Worm (Caenorhabditis elegans) whole organism, young adult: ENCODE data around the gene sad-1.
"Not testable (repeated sequence)": the region's sequence is repeated elsewhere in the genome, so short reads cannot be mapped to it uniquely, and the experiment has no call there.

ENCODE experiments used
- B0261.1 ChIP-seq: sonication (generic microtip); optimal IDR thresholded peaks from 2 replicates; lab custom pipeline; 2016; ENCODE audit warnings: mild to moderate bottlenecking, missing genetic modification characterization, moderate library complexity, missing compliant biosample characterization
- D2030.7 ChIP-seq: fragments of 200-800 bp; sonication (Bioruptor generic); IDR thresholded peaks from 2 replicates; pipeline ENCODE4 v1.3.6; 2022; ENCODE audit warnings: missing genetic modification reagents, missing genetic modification characterization, missing compliant biosample characterization
- F10E7.11 ChIP-seq: sonication (generic microtip); optimal IDR thresholded peaks from 2 replicates; lab custom pipeline; 2017; ENCODE audit warnings: mild to moderate bottlenecking, missing genetic modification characterization, moderate library complexity, missing compliant biosample characterization
- F52B5.7 ChIP-seq: sonication (generic microtip); optimal IDR thresholded peaks from 2 replicates; lab custom pipeline; 2016; ENCODE audit warnings: mild to moderate bottlenecking, missing genetic modification characterization, missing compliant biosample characterization
- F57A8.1 ChIP-seq: fragments of 200-800 bp; sonication (Bioruptor generic); optimal IDR thresholded peaks from 2 replicates; lab custom pipeline; 2018; ENCODE audit warnings: mild to moderate bottlenecking, missing genetic modification characterization, moderate library complexity, missing compliant biosample characterization
- T07F8.4 ChIP-seq: sonication (generic microtip); optimal IDR thresholded peaks from 2 replicates; lab custom pipeline; 2016; ENCODE audit warnings: mild to moderate bottlenecking, missing genetic modification characterization, moderate library complexity, missing compliant biosample characterization
- Y53G8AR.9 ChIP-seq: fragments of 200-800 bp; sonication (Bioruptor generic); conservative IDR thresholded peaks from 2 replicates; pipeline ENCODE4 v1.3.6; 2022; ENCODE audit warnings: missing genetic modification reagents, missing genetic modification characterization, missing compliant biosample characterization
- ZK185.1 ChIP-seq: sonication (generic microtip); optimal IDR thresholded peaks from 2 replicates; lab custom pipeline; 2016; ENCODE audit warnings: mild to moderate bottlenecking, missing genetic modification characterization, missing compliant biosample characterization; ENCODE audit not compliant: poor library complexity, severe bottlenecking
- ama-1 ChIP-seq, 3 experiments: fragments of 150-350 bp in 1 of 3; sonication (generic microtip) in 2 of 3; optimal IDR thresholded peaks; 2 replicates each; lab custom pipeline; 2014 to 2018; ENCODE audit warnings: missing biosample characterization in 2 of 3, missing genetic modification characterization in 2 of 3, missing genetic modification reagents in 2 of 3
- aptf-2 ChIP-seq: fragments of 200-800 bp; sonication (Bioruptor generic); conservative IDR thresholded peaks from 2 replicates; pipeline ENCODE4 v1.3.6; 2022; ENCODE audit warnings: missing genetic modification reagents, missing genetic modification characterization, missing compliant biosample characterization
- aptf-3 ChIP-seq: fragments of 200-800 bp; sonication (Bioruptor generic); IDR thresholded peaks from 2 replicates; pipeline ENCODE4 v1.3.6; 2022; ENCODE audit warnings: missing genetic modification characterization, missing compliant biosample characterization
- atf-7 ChIP-seq: sonication (generic microtip); optimal IDR thresholded peaks from 2 replicates; lab custom pipeline; 2017; ENCODE audit warnings: mild to moderate bottlenecking, missing genetic modification characterization, missing compliant biosample characterization
- athp-1 ChIP-seq: sonication (generic microtip); optimal IDR thresholded peaks from 2 replicates; lab custom pipeline; 2017; ENCODE audit warnings: mild to moderate bottlenecking, missing genetic modification characterization, missing compliant biosample characterization
- attf-6 ChIP-seq: fragments of 200-800 bp; sonication (Bioruptor generic); IDR thresholded peaks from 2 replicates; pipeline ENCODE4 v1.3.6; 2022; ENCODE audit warnings: missing genetic modification reagents, missing genetic modification characterization, missing compliant biosample characterization
- ceh-27 ChIP-seq: fragments of 200-800 bp; sonication (Bioruptor generic); optimal IDR thresholded peaks from 2 replicates; lab custom pipeline; 2018; ENCODE audit warnings: mild to moderate bottlenecking, missing genetic modification characterization, moderate library complexity, missing compliant biosample characterization
- ceh-79 ChIP-seq: sonication (generic microtip); optimal IDR thresholded peaks from 2 replicates; lab custom pipeline; 2017; ENCODE audit warnings: mild to moderate bottlenecking, missing genetic modification characterization, missing compliant biosample characterization
- ceh-91 ChIP-seq: fragments of 200-800 bp; sonication (Bioruptor generic); IDR thresholded peaks from 2 replicates; pipeline ENCODE4 v1.3.6; 2022; ENCODE audit warnings: missing genetic modification reagents, missing genetic modification characterization, missing compliant biosample characterization
- chd-7 ChIP-seq: sonication (generic microtip); optimal IDR thresholded peaks from 2 replicates; lab custom pipeline; 2016; ENCODE audit warnings: mild to moderate bottlenecking, missing genetic modification characterization, moderate library complexity, missing compliant biosample characterization
- die-1 ChIP-seq: sonication (generic microtip); optimal IDR thresholded peaks from 2 replicates; lab custom pipeline; 2016; ENCODE audit warnings: missing genotype, mild to moderate bottlenecking, missing genetic modification characterization, missing compliant biosample characterization
- egl-18 ChIP-seq: fragments of 200-800 bp; sonication (Bioruptor generic); IDR thresholded peaks from 2 replicates; pipeline ENCODE4 v1.3.6; 2022; ENCODE audit warnings: missing genetic modification reagents, missing genetic modification characterization, missing compliant biosample characterization
- egrh-3 ChIP-seq: fragments of 200-800 bp; sonication (Bioruptor generic); IDR thresholded peaks from 2 replicates; pipeline ENCODE4 v1.3.6; 2022; ENCODE audit warnings: missing genetic modification reagents, missing genetic modification characterization, missing compliant biosample characterization
- ekl-4 ChIP-seq: fragments of 200-800 bp; sonication (Bioruptor generic); IDR thresholded peaks from 2 replicates; pipeline ENCODE4 v1.3.6; 2022; ENCODE audit warnings: missing genetic modification reagents, missing genetic modification characterization, missing compliant biosample characterization
- ets-4 ChIP-seq: fragments of 200-800 bp; sonication (Bioruptor generic); optimal IDR thresholded peaks from 2 replicates; lab custom pipeline; 2018; ENCODE audit warnings: mild to moderate bottlenecking, missing genetic modification characterization, missing compliant biosample characterization
- fkh-3 ChIP-seq: sonication (generic microtip); optimal IDR thresholded peaks from 2 replicates; lab custom pipeline; 2016; ENCODE audit warnings: mild to moderate bottlenecking, missing genetic modification characterization, missing compliant biosample characterization
- gei-17 ChIP-seq: fragments of 200-800 bp; sonication (Bioruptor generic); optimal IDR thresholded peaks from 2 replicates; lab custom pipeline; 2018; ENCODE audit warnings: mild to moderate bottlenecking, missing genetic modification characterization, missing compliant biosample characterization
- him-1 ChIP-seq: sonication (generic microtip); optimal IDR thresholded peaks from 2 replicates; lab custom pipeline; 2016; ENCODE audit warnings: missing genotype, missing genetic modification reagents, missing genetic modification characterization, missing compliant biosample characterization
- hlh-12 ChIP-seq: sonication (generic microtip); optimal IDR thresholded peaks from 2 replicates; lab custom pipeline; 2016; ENCODE audit warnings: missing genetic modification characterization, missing compliant biosample characterization
- hmg-1.2 ChIP-seq: fragments of 200-800 bp; sonication (Bioruptor generic); IDR thresholded peaks from 2 replicates; pipeline ENCODE4 v1.3.6; 2022; ENCODE audit warnings: missing genetic modification reagents, missing genetic modification characterization, missing compliant biosample characterization
- hrde-1 ChIP-seq: sonication (generic microtip); optimal IDR thresholded peaks from 2 replicates; lab custom pipeline; 2016; ENCODE audit warnings: missing genetic modification characterization, mild to moderate bottlenecking, missing compliant biosample characterization, moderate library complexity, missing genotype, missing genetic modification reagents, borderline replicate concordance
- let-526 ChIP-seq: fragments of 200-800 bp; sonication (Bioruptor generic); IDR thresholded peaks from 2 replicates; pipeline ENCODE4 v1.3.6; 2022; ENCODE audit warnings: missing genetic modification reagents, missing genetic modification characterization, missing compliant biosample characterization
- lin-26 ChIP-seq: fragments of 200-800 bp; sonication (Bioruptor generic); IDR thresholded peaks from 2 replicates; pipeline ENCODE4 v1.3.6; 2022; ENCODE audit warnings: missing genetic modification reagents, missing genetic modification characterization, missing compliant biosample characterization
- lin-40 ChIP-seq: sonication (generic microtip); optimal IDR thresholded peaks from 2 replicates; lab custom pipeline; 2016; ENCODE audit warnings: missing genetic modification characterization, mild to moderate bottlenecking, missing compliant biosample characterization, missing genotype, missing genetic modification reagents
- lsy-27 ChIP-seq: sonication (generic microtip); optimal IDR thresholded peaks from 2 replicates; lab custom pipeline; 2017; ENCODE audit warnings: missing genetic modification characterization, mild to moderate bottlenecking, missing compliant biosample characterization, antibody characterized with exemption, missing genotype, borderline replicate concordance; ENCODE audit not compliant: insufficient read depth
- madf-10 ChIP-seq: sonication (generic microtip); optimal IDR thresholded peaks from 2 replicates; lab custom pipeline; 2016; ENCODE audit warnings: mild to moderate bottlenecking, missing genetic modification characterization, missing compliant biosample characterization
- nhr-120 ChIP-seq: fragments of 200-800 bp; sonication (Bioruptor generic); IDR thresholded peaks from 2 replicates; pipeline ENCODE4 v1.3.6; 2022; ENCODE audit warnings: missing genetic modification characterization, missing compliant biosample characterization
- nhr-80 ChIP-seq: sonication (generic microtip); optimal IDR thresholded peaks from 2 replicates; lab custom pipeline; 2016; ENCODE audit warnings: missing genetic modification characterization, missing compliant biosample characterization
- nhr-90 ChIP-seq: sonication (generic microtip); optimal IDR thresholded peaks from 2 replicates; lab custom pipeline; 2016; ENCODE audit warnings: missing genotype, mild to moderate bottlenecking, missing genetic modification characterization, missing compliant biosample characterization
- repo-1 ChIP-seq: sonication (generic microtip); optimal IDR thresholded peaks from 2 replicates; lab custom pipeline; 2017; ENCODE audit warnings: mild to moderate bottlenecking, missing genetic modification characterization, missing compliant biosample characterization
- sea-2 ChIP-seq: fragments of 200-800 bp; sonication (Bioruptor generic); IDR thresholded peaks from 2 replicates; pipeline ENCODE4 v1.3.6; 2022; ENCODE audit warnings: missing genetic modification characterization, missing compliant biosample characterization
- tbp1 ChIP-seq: fragments of 200-800 bp; sonication (Bioruptor generic); optimal IDR thresholded peaks from 2 replicates; lab custom pipeline; 2018; ENCODE audit warnings: mild to moderate bottlenecking, missing genetic modification characterization, missing compliant biosample characterization
- tbx-9 ChIP-seq: sonication (generic microtip); optimal IDR thresholded peaks from 2 replicates; lab custom pipeline; 2016; ENCODE audit warnings: borderline replicate concordance, missing genetic modification characterization, inconsistent platforms, missing compliant biosample characterization
- zim-3 ChIP-seq: sonication (generic microtip); optimal IDR thresholded peaks from 2 replicates; lab custom pipeline; 2017; ENCODE audit warnings: mild to moderate bottlenecking, missing genetic modification characterization, moderate library complexity, missing compliant biosample characterization
- ztf-18 ChIP-seq: sonication (generic microtip); optimal IDR thresholded peaks from 2 replicates; lab custom pipeline; 2016; ENCODE audit warnings: missing genotype, mild to moderate bottlenecking, missing genetic modification characterization, missing compliant biosample characterization
- ztf-22 ChIP-seq: fragments of 200-800 bp; sonication (Bioruptor generic); optimal IDR thresholded peaks from 2 replicates; lab custom pipeline; 2018; ENCODE audit warnings: mild to moderate bottlenecking, missing genetic modification characterization, moderate library complexity, missing compliant biosample characterization
- ztf-25 ChIP-seq: fragments of 200-800 bp; sonication (Bioruptor generic); IDR thresholded peaks from 2 replicates; pipeline ENCODE4 v1.3.6; 2022; ENCODE audit warnings: missing genetic modification reagents, missing genetic modification characterization, missing compliant biosample characterization
- ztf-26 ChIP-seq: sonication (generic microtip); optimal IDR thresholded peaks from 2 replicates; lab custom pipeline; 2017; ENCODE audit warnings: missing genetic modification characterization, missing compliant biosample characterization
- ztf-28 ChIP-seq: fragments of 200-800 bp; sonication (Bioruptor generic); IDR thresholded peaks from 2 replicates; pipeline ENCODE4 v1.3.6; 2022; ENCODE audit warnings: missing genetic modification reagents, missing genetic modification characterization, missing compliant biosample characterization

sad-1 gene

DNA sequence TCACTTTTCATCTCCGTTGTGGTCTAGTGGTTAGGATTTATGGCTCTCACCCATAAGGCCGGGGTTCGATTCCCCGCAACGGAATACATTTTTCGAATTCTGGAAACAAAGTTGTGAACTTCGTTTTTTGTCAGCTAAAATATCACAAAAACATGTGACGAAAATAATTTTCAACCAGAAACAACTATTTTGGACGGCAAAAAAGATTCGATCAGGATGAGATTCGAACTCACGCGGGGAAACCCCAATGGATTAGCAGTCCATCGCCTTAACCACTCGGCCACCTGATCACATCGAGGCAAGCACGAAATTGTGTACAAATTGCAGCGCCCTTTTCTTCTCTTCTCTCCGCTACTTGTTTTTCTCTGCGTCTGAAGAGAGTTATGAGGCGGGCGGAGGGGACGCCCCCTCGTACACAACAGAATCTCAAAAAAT lies 51.8 kb downstream of the sad-1 start (continued):
- TF ChIP-seq ceh-91 (GFP tag; lab: Robert Waterston, UW) (0 out of 2 replicates have a peak, but pooled peaks have one; percentile 37), hrde-1 (tag; lab: Kevin White, UChicago) (peak; percentile 72), T07F8.4 (tag; lab: Kevin White, UChicago) (peak; percentile 75), tbp1 (GFP tag; lab: Kevin White, UChicago) (peak; percentile 93), ekl-4 (GFP tag; lab: Robert Waterston, UW) (peak; percentile 67), ztf-28 (GFP tag; lab: Robert Waterston, UW) (0 out of 2 replicates have a peak, but pooled peaks have one; percentile 21), egl-18 (GFP tag; lab: Robert Waterston, UW) (peak; percentile 76), nhr-80 (tag; lab: Kevin White, UChicago) (peak; percentile 86), F10E7.11 (peak; percentile 64), zim-3 (tag; lab: Kevin White, UChicago) (peak; percentile 56), Y53G8AR.9 (GFP tag; lab: Robert Waterston, UW) (peak; percentile 80), ceh-27 (peak; percentile 62), ztf-26 (tag; lab: Kevin White, UChicago) (peak; percentile 92), hlh-12 (tag; lab: Kevin White, UChicago) (peak; percentile 84), die-1 (peak; percentile 95), F57A8.1 (GFP tag; lab: Kevin White, UChicago) (peak; percentile 78), ceh-79 (tag; lab: Kevin White, UChicago) (peak; percentile 19), athp-1 (peak; percentile 77), lsy-27 (peak; percentile 56), lin-26 (GFP tag; lab: Robert Waterston, UW) (peak; percentile 84; the same call in 1 of the 2 replicates), ztf-18 (tag; lab: Kevin White, UChicago) (peak; percentile 76), ama-1 (GFP tag; optimal IDR thresholded peaks at IDR 0.05; lab: Kevin White, UChicago) (peak; percentile 38 to 46), ets-4 (peak; percentile 60), sea-2 (GFP tag; lab: Robert Waterston, UW) (peak; percentile 55; the same call in 1 of the 2 replicates), tbx-9 (tag; lab: Kevin White, UChicago) (peak; percentile 15), attf-6 (GFP tag; lab: Robert Waterston, UW) (peak; percentile 50; the same call in 1 of the 2 replicates), fkh-3 (peak; percentile 72), ztf-25 (0 out of 2 replicates have a peak, but pooled peaks have one; percentile 55), F52B5.7 (tag; lab: Kevin White, UChicago) (peak; percentile 62), hmg-1.2 (GFP tag; lab: Robert Waterston, UW) (peak; percentile 84), aptf-2 (GFP tag; lab: Robert Waterston, UW) (0 out of 2 replicates have a peak, but pooled peaks have one; percentile 55), B0261.1 (tag; lab: Kevin White, UChicago) (peak; percentile 98), aptf-3 (GFP tag; lab: Robert Waterston, UW) (0 out of 2 replicates have a peak, but pooled peaks have one; percentile 30), let-526 (GFP tag; lab: Robert Waterston, UW) (peak; percentile 56; the same call in 1 of the 2 replicates), gei-17 (GFP tag; lab: Kevin White, UChicago) (peak; percentile 79), lin-40 (tag; lab: Kevin White, UChicago) (peak; percentile 87), nhr-120 (GFP tag; lab: Robert Waterston, UW) (0 out of 2 replicates have a peak, but pooled peaks have one; percentile 20), atf-7 (tag; lab: Kevin White, UChicago) (peak; percentile 80), ztf-22 (GFP tag; lab: Kevin White, UChicago) (peak; percentile 25), egrh-3 (GFP tag; lab: Robert Waterston, UW) (peak; percentile 47; the same call in 1 of the 2 replicates), chd-7 (peak; percentile 89), madf-10 (tag; lab: Kevin White, UChicago) (peak; percentile 88), nhr-90 (tag; lab: Kevin White, UChicago) (peak; percentile 92), ZK185.1 (tag; lab: Kevin White, UChicago) (peak; percentile 76), D2030.7 (GFP tag; lab: Robert Waterston, UW) (peak; percentile 91), repo-1 (peak; percentile 85), him-1 (tag; lab: Kevin White, UChicago) (peak; percentile 96)
- not testable (repeated sequence) for TF ChIP-seq ama-1 (optimal IDR thresholded peaks at IDR 0.05; lab: Kevin White, UChicago)
